Worm (Caenorhabditis elegans) whole organism, L4/young adult: ENCODE measurements around the gene ZK185.3.

ENCODE experiments used
- W03F9.2 ChIP-seq: fragments of 150-350 bp; optimal IDR thresholded peaks from 2 replicates; lab custom pipeline; 2014; ENCODE audit warnings: missing biosample characterization, missing genetic modification characterization
- him-1 ChIP-seq: sonication (generic microtip); optimal IDR thresholded peaks from 2 replicates; lab custom pipeline; 2016; ENCODE audit warnings: missing genotype, missing genetic modification reagents, missing genetic modification characterization, missing compliant biosample characterization

ce11 chrIV:4545818-4546217 is 15.6 kb upstream of the ZK185.3 start, which contains the start of gene ZK185.5:
- TF ChIP-seq W03F9.2 (no peak), him-1 (tag; lab: Kevin White, UChicago) (no peak)
